Fruit fly (Drosophila melanogaster) whole organism, wandering third instar larva: ENCODE measurements around the gene CG31493.

Experiments used
- Dfd ChIP-seq: fragments of >200 bp; optimal IDR thresholded peaks from 2 replicates; lab custom pipeline; 2017; ENCODE audit warnings: missing biosample characterization, missing genetic modification characterization
- Jra ChIP-seq: sonication (Bioruptor generic); optimal IDR thresholded peaks from 2 replicates; lab custom pipeline; 2016; ENCODE audit warnings: missing biosample characterization, missing genetic modification characterization
- lola ChIP-seq: fragments of >200 bp; optimal IDR thresholded peaks from 2 replicates; lab custom pipeline; 2017; ENCODE audit warnings: missing biosample characterization, missing genetic modification characterization

dm6 chr3R:7112977-7113376, 18.4 kb upstream of the CG31493 start:
- TF ChIP-seq Dfd (no peak), lola (GFP tag; lab: Kevin White, UChicago) (no peak), Jra (GFP tag; lab: Kevin White, UChicago) (no peak)
